Fruit fly (Drosophila melanogaster): ENCODE data around the gene Blos3.
A peak's percentile ranks its signal among the peaks of the same experiment; 100 is the strongest.

Blos3 gene

dm6 chr3L:18867521-18867920, 2.5 kb upstream of the Blos3 start, which contains the start of gene Dysb (continued):
- peak; percentile 34 for TF ChIP-seq CG8944 (GFP tag; optimal IDR thresholded peaks at IDR 0.05)
- no peak for TF ChIP-seq CG4282 (GFP tag; optimal IDR thresholded peaks at IDR 0.05)
- peak; percentile 12; the same call in 1 of the 3 replicates for TF ChIP-seq jigr1 (GFP tag; IDR thresholded peaks at IDR 0.05)
- TF ChIP-seq Mrtf (GFP tag; IDR thresholded peaks at IDR 0.05) = peak; percentile 68; the same call in 2 of the 3 replicates
- TF ChIP-seq jing (GFP tag; optimal IDR thresholded peaks at IDR 0.05) = peak; percentile 36
- peak; percentile 83 for TF ChIP-seq CG7372 (GFP tag; IDR thresholded peaks at IDR 0.05)
- TF ChIP-seq CG17802 (tag; optimal IDR thresholded peaks at IDR 0.05) = peak; percentile 21
- peak; percentile 92 for TF ChIP-seq otp (GFP tag; IDR thresholded peaks at IDR 0.05)
- peak; percentile 45 to 85 for TF ChIP-seq crp (GFP tag; optimal IDR thresholded peaks at IDR 0.05)
- TF ChIP-seq twi (tag; optimal IDR thresholded peaks at IDR 0.05) = peak; percentile 57
- peak; percentile 73 for TF ChIP-seq psq (GFP tag; optimal IDR thresholded peaks at IDR 0.05)
- TF ChIP-seq Vsx1 (GFP tag; optimal IDR thresholded peaks at IDR 0.05) = peak; percentile 73
- no peak for TF ChIP-seq CG15073 (GFP tag; optimal IDR thresholded peaks at IDR 0.05)
- TF ChIP-seq CG4707 (GFP tag; optimal IDR thresholded peaks at IDR 0.05) = peak; percentile 76
- TF ChIP-seq grau (tag; optimal IDR thresholded peaks at IDR 0.05) = peak; percentile 88
- TF ChIP-seq E2f2 (GFP tag; IDR thresholded peaks at IDR 0.05) = peak; percentile 76
- peak; percentile 81 for TF ChIP-seq CG10147 (GFP tag; optimal IDR thresholded peaks at IDR 0.05)
- no peak for TF ChIP-seq ro (GFP tag; IDR thresholded peaks at IDR 0.05)
- no peak for TF ChIP-seq br (optimal IDR thresholded peaks at IDR 0.05)
- TF ChIP-seq pita (GFP tag; optimal IDR thresholded peaks at IDR 0.05) = no peak
- TF ChIP-seq CG34376 (GFP tag; optimal IDR thresholded peaks at IDR 0.05) = peak; percentile 88
- peak; percentile 9 for TF ChIP-seq CG7928 (GFP tag; optimal IDR thresholded peaks at IDR 0.05)
- peak; percentile 66 for TF ChIP-seq Camta (GFP tag; optimal IDR thresholded peaks at IDR 0.05)
- TF ChIP-seq PHDP (tag; optimal IDR thresholded peaks at IDR 0.05) = peak; percentile 91
- TF ChIP-seq phol (tag; optimal IDR thresholded peaks at IDR 0.05) = peak; percentile 81
- peak; percentile 24; the same call in 1 of the 2 replicates for TF ChIP-seq unc-4 (GFP tag; IDR thresholded peaks at IDR 0.05; ENCODE audit: partially characterized antibody)
- peak; percentile 50 for TF ChIP-seq CG10274 (GFP tag; optimal IDR thresholded peaks at IDR 0.05)
- TF ChIP-seq CG7745 (tag; optimal IDR thresholded peaks at IDR 0.05) = peak; percentile 24
- peak; percentile 89 for TF ChIP-seq Xbp1 (GFP tag; optimal IDR thresholded peaks at IDR 0.05)
- peak; percentile 85 for TF ChIP-seq CG14710 (tag; optimal IDR thresholded peaks at IDR 0.05)
- TF ChIP-seq CG2202 (tag; optimal IDR thresholded peaks at IDR 0.05) = peak; percentile 58
- TF ChIP-seq Abd-B (GFP tag; optimal IDR thresholded peaks at IDR 0.05) = peak; percentile 70
- TF ChIP-seq CG33557 (GFP tag; optimal IDR thresholded peaks at IDR 0.05) = peak; percentile 65
- TF ChIP-seq CG6175 (GFP tag; IDR thresholded peaks at IDR 0.05) = peak; percentile 73; the same call in 2 of the 3 replicates
- TF ChIP-seq CG3726 (GFP tag; IDR thresholded peaks at IDR 0.05) = no peak
- peak; percentile 45 for TF ChIP-seq org-1 (GFP tag; optimal IDR thresholded peaks at IDR 0.05)
- no peak for TF ChIP-seq CG1647 (GFP tag; optimal IDR thresholded peaks at IDR 0.05)
- TF ChIP-seq esg (GFP tag; conservative IDR thresholded peaks at IDR 0.05) = peak; percentile 84
- no peak for TF ChIP-seq Opbp (GFP tag; IDR thresholded peaks at IDR 0.05; ENCODE audit: partially characterized antibody)
- peak; percentile 76 for TF ChIP-seq nerfin-1 (tag; optimal IDR thresholded peaks at IDR 0.05)
- TF ChIP-seq Usf (GFP tag; optimal IDR thresholded peaks at IDR 0.05) = peak; percentile 61
- no peak for TF ChIP-seq dan (GFP tag; IDR thresholded peaks at IDR 0.05)
- peak; percentile 89 for TF ChIP-seq CG18262 (tag; optimal IDR thresholded peaks at IDR 0.05)
- TF ChIP-seq chif (GFP tag; optimal IDR thresholded peaks at IDR 0.05) = peak; percentile 30 to 46
- peak; percentile 90 for TF ChIP-seq HLH3B (GFP tag; IDR thresholded peaks at IDR 0.05)
- peak; percentile 73 for TF ChIP-seq CG6683 (GFP tag; optimal IDR thresholded peaks at IDR 0.05)
- no peak for TF ChIP-seq Bgb (GFP tag; IDR thresholded peaks at IDR 0.05; ENCODE audit: partially characterized antibody)
- TF ChIP-seq bigmax (GFP tag; optimal IDR thresholded peaks at IDR 0.05) = no peak
- TF ChIP-seq CG5953 (GFP tag; IDR thresholded peaks at IDR 0.05) = peak; percentile 91
- no peak for TF ChIP-seq CG15479 (GFP tag; optimal IDR thresholded peaks at IDR 0.05)
- TF ChIP-seq so (GFP tag; IDR thresholded peaks at IDR 0.05) = peak; percentile 89
